Worm (Caenorhabditis elegans) whole organism, L4 larva: ENCODE measurements around the gene smrd-1.
A peak's percentile ranks its signal among the peaks of the same experiment; 100 is the strongest.

Source experiments
- F26F4.8 ChIP-seq: fragments of 200-800 bp; sonication (Bioruptor generic); conservative IDR thresholded peaks from 2 replicates; pipeline ENCODE4 v1.3.6; 2022; ENCODE audit warnings: missing genetic modification characterization, missing compliant biosample characterization
- F37D6.2 ChIP-seq: sonication (generic microtip); optimal IDR thresholded peaks from 2 replicates; lab custom pipeline; 2016; ENCODE audit warnings: mild to moderate bottlenecking, missing genetic modification characterization, missing compliant biosample characterization
- F44E2.7 ChIP-seq: fragments of 200-800 bp; sonication (Bioruptor generic); IDR thresholded peaks from 2 replicates; pipeline ENCODE4 v2.1.2; 2022; ENCODE audit warnings: missing genetic modification characterization, missing compliant biosample characterization
- ZK546.5 ChIP-seq, 2 experiments: sonication (generic microtip); optimal IDR thresholded peaks; 2 replicates each; lab custom pipeline; 2017; ENCODE audit warnings: missing biosample characterization in 2 of 2, missing genetic modification characterization in 2 of 2
- aha-1 ChIP-seq: fragments of 150-350 bp; peaks from one replicate; lab custom pipeline; 2014; ENCODE audit warnings: missing biosample characterization, missing genetic modification characterization
- ceh-32 ChIP-seq: sonication (generic microtip); optimal IDR thresholded peaks from 2 replicates; lab custom pipeline; 2016; ENCODE audit warnings: mild to moderate bottlenecking, missing genetic modification characterization, missing compliant biosample characterization; ENCODE audit not compliant: poor library complexity
- cey-2 ChIP-seq: sonication (generic microtip); optimal IDR thresholded peaks from 3 replicates; lab custom pipeline; 2017; ENCODE audit warnings: missing genetic modification characterization, mild to moderate bottlenecking, missing compliant biosample characterization, antibody characterized with exemption, borderline replicate concordance; ENCODE audit not compliant: insufficient read depth
- ctbp-1 ChIP-seq: fragments of 200-800 bp; sonication (Bioruptor generic); IDR thresholded peaks from 2 replicates; pipeline ENCODE4 v1.3.6; 2022; ENCODE audit warnings: missing genetic modification reagents, missing genetic modification characterization, missing compliant biosample characterization
- daf-16 ChIP-seq, 3 experiments: sonication (generic microtip); optimal IDR thresholded peaks; 2 replicates each; lab custom pipeline; 2016 to 2017; ENCODE audit warnings: missing genetic modification characterization in 3 of 3, missing genetic modification reagents in 3 of 3, mild to moderate bottlenecking in 2 of 3, missing compliant biosample characterization in 2 of 3, missing biosample characterization in 1 of 3, moderate library complexity in 1 of 3
- daf-19 ChIP-seq: fragments of 200-800 bp; sonication (Bioruptor generic); conservative IDR thresholded peaks from 2 replicates; pipeline ENCODE4 v1.3.6; 2022; ENCODE audit warnings: missing genetic modification characterization, missing compliant biosample characterization
- dmd-6 ChIP-seq: fragments of 200-800 bp; sonication (Bioruptor generic); IDR thresholded peaks from 2 replicates; pipeline ENCODE4 v1.3.6; 2022; ENCODE audit warnings: missing genetic modification reagents, missing genetic modification characterization, missing compliant biosample characterization
- duxl-1 ChIP-seq: sonication (generic microtip); optimal IDR thresholded peaks from 2 replicates; lab custom pipeline; 2016; ENCODE audit warnings: mild to moderate bottlenecking, missing genetic modification characterization, moderate library complexity, missing compliant biosample characterization; ENCODE audit not compliant: poor library complexity
- dve-1 ChIP-seq: sonication (generic microtip); optimal IDR thresholded peaks from 2 replicates; lab custom pipeline; 2017; ENCODE audit warnings: antibody characterized with exemption, mild to moderate bottlenecking, missing genetic modification characterization, missing compliant biosample characterization; ENCODE audit not compliant: insufficient read depth
- gei-8 ChIP-seq: fragments of 200-800 bp; sonication (Bioruptor generic); optimal IDR thresholded peaks from 2 replicates; lab custom pipeline; 2018; ENCODE audit warnings: mild to moderate bottlenecking, missing genetic modification characterization, missing compliant biosample characterization
- hif-1 ChIP-seq, 2 experiments: sonication (generic microtip); optimal IDR thresholded peaks; 2 replicates each; lab custom pipeline; 2016 to 2017; ENCODE audit warnings: missing compliant biosample characterization in 2 of 2, missing genetic modification characterization in 2 of 2, missing genetic modification reagents in 2 of 2, missing genotype in 2 of 2, mild to moderate bottlenecking in 1 of 2
- hlh-11 ChIP-seq: fragments of 200-800 bp; sonication (Bioruptor generic); optimal IDR thresholded peaks from 2 replicates; lab custom pipeline; 2018; ENCODE audit warnings: mild to moderate bottlenecking, missing genetic modification characterization, missing compliant biosample characterization
- hlh-30 ChIP-seq: sonication (generic microtip); optimal IDR thresholded peaks from 2 replicates; lab custom pipeline; 2017; ENCODE audit warnings: antibody characterized with exemption, mild to moderate bottlenecking, missing genetic modification characterization, missing compliant biosample characterization; ENCODE audit not compliant: insufficient read depth
- hmg-1.1 ChIP-seq: fragments of 200-800 bp; sonication (Bioruptor generic); IDR thresholded peaks from 2 replicates; pipeline ENCODE4 v1.3.6; 2022; ENCODE audit warnings: missing genetic modification reagents, missing genetic modification characterization, missing compliant biosample characterization
- lin-13 ChIP-seq: fragments of 150-350 bp; optimal IDR thresholded peaks from 2 replicates; lab custom pipeline; 2014; ENCODE audit warnings: missing biosample characterization, missing genetic modification reagents, missing genetic modification characterization
- lin-29 ChIP-seq: fragments of 200-800 bp; sonication (Bioruptor generic); IDR thresholded peaks from 2 replicates; pipeline ENCODE4 v1.3.6; 2022; ENCODE audit warnings: missing genetic modification reagents, missing genetic modification characterization, missing compliant biosample characterization
- lin-38 ChIP-seq: fragments of 200-800 bp; sonication (Bioruptor generic); IDR thresholded peaks from 2 replicates; pipeline ENCODE4 v1.3.6; 2022; ENCODE audit warnings: missing genetic modification reagents, missing genetic modification characterization, missing compliant biosample characterization
- lsy-2 ChIP-seq, 2 experiments: fragments of 150-350 bp in 1 of 2; sonication (generic microtip) in 1 of 2; optimal IDR thresholded peaks; 2 replicates each; lab custom pipeline; 2014 to 2017; ENCODE audit warnings: missing biosample characterization in 2 of 2, missing genetic modification characterization in 2 of 2
- mdt-29 ChIP-seq: fragments of 200-800 bp; sonication (Bioruptor generic); IDR thresholded peaks from 2 replicates; pipeline ENCODE4 v1.3.6; 2022; ENCODE audit warnings: missing genetic modification reagents, missing genetic modification characterization, missing compliant biosample characterization
- mep-1 ChIP-seq: fragments of 150-350 bp; sonication (generic microtip); optimal IDR thresholded peaks from 3 replicates; lab custom pipeline; 2014; ENCODE audit warnings: missing biosample characterization, missing genetic modification characterization
- mes-2 ChIP-seq: sonication (generic microtip); optimal IDR thresholded peaks from 2 replicates; lab custom pipeline; 2016; ENCODE audit warnings: missing genotype, mild to moderate bottlenecking, missing genetic modification characterization, missing compliant biosample characterization; ENCODE audit not compliant: poor library complexity, severe bottlenecking
- mxl-3 ChIP-seq: fragments of 200-800 bp; sonication (Bioruptor generic); optimal IDR thresholded peaks from 2 replicates; lab custom pipeline; 2018; ENCODE audit warnings: mild to moderate bottlenecking, missing genetic modification characterization, missing compliant biosample characterization
- nhr-102 ChIP-seq: sonication (generic microtip); optimal IDR thresholded peaks from 2 replicates; lab custom pipeline; 2016; ENCODE audit warnings: mild to moderate bottlenecking, missing genetic modification characterization, moderate library complexity, missing compliant biosample characterization
- nhr-11 ChIP-seq: fragments of 150-350 bp; optimal IDR thresholded peaks from 2 replicates; lab custom pipeline; 2014; ENCODE audit warnings: missing biosample characterization, missing genetic modification characterization
- nhr-111 ChIP-seq: fragments of 200-800 bp; sonication (Bioruptor generic); optimal IDR thresholded peaks from 2 replicates; lab custom pipeline; 2018; ENCODE audit warnings: mild to moderate bottlenecking, missing genetic modification characterization, missing compliant biosample characterization
- nhr-28 ChIP-seq: fragments of 150-350 bp; optimal IDR thresholded peaks from 2 replicates; lab custom pipeline; 2014; ENCODE audit warnings: missing biosample characterization, missing genetic modification characterization
- nhr-6 ChIP-seq: fragments of 150-350 bp; optimal IDR thresholded peaks from 2 replicates; lab custom pipeline; 2014; ENCODE audit warnings: missing biosample characterization, missing genetic modification characterization
- nhr-77 ChIP-seq: fragments of 150-350 bp; optimal IDR thresholded peaks from 2 replicates; lab custom pipeline; 2014; ENCODE audit warnings: missing biosample characterization, missing genetic modification characterization
- php-3 ChIP-seq: fragments of 200-800 bp; sonication (Bioruptor generic); IDR thresholded peaks from 2 replicates; pipeline ENCODE4 v1.3.6; 2022; ENCODE audit warnings: missing genetic modification reagents, missing genetic modification characterization, missing compliant biosample characterization
- set-16 ChIP-seq: fragments of 200-800 bp; sonication (Bioruptor generic); IDR thresholded peaks from 2 replicates; pipeline ENCODE4 v1.3.6; 2022; ENCODE audit warnings: missing genetic modification reagents, missing genetic modification characterization, missing compliant biosample characterization
- snpc-4 ChIP-seq: fragments of 150-350 bp; optimal IDR thresholded peaks from 2 replicates; lab custom pipeline; 2014; ENCODE audit warnings: missing biosample characterization, missing genetic modification characterization
- tra-1 ChIP-seq: fragments of 200-800 bp; sonication (Bioruptor generic); IDR thresholded peaks from 2 replicates; pipeline ENCODE4 v1.3.6; 2022; ENCODE audit warnings: missing genetic modification reagents, missing genetic modification characterization, missing compliant biosample characterization
- unc-39 ChIP-seq: sonication (generic microtip); optimal IDR thresholded peaks from 2 replicates; lab custom pipeline; 2017; ENCODE audit warnings: missing biosample characterization, missing genetic modification characterization
- unc-62 ChIP-seq, 3 experiments: fragments of 150-350 bp in 1 of 3; sonication (generic microtip); optimal IDR thresholded peaks in 2 of 3; peaks in 1 of 3; 1 replicate in 1 of 3; 2 replicates in 2 of 3; lab custom pipeline; 2014 to 2017; ENCODE audit warnings: missing biosample characterization in 3 of 3, missing genetic modification characterization in 3 of 3, missing genetic modification reagents in 3 of 3, missing genotype in 1 of 3
- zag-1 ChIP-seq: fragments of 150-350 bp; optimal IDR thresholded peaks from 2 replicates; lab custom pipeline; 2014; ENCODE audit warnings: missing biosample characterization, missing genetic modification characterization
- ztf-7 ChIP-seq: fragments of 150-350 bp; optimal IDR thresholded peaks from 2 replicates; lab custom pipeline; 2014; ENCODE audit warnings: missing biosample characterization, missing genetic modification characterization

smrd-1 gene

ce11 chrIII:10383804-10384203 is 52.0 kb downstream of the smrd-1 start:
- TF ChIP-seq ctbp-1 (GFP tag; lab: Robert Waterston, UW): no peak
- TF ChIP-seq lin-38 (GFP tag; lab: Robert Waterston, UW): no peak
- TF ChIP-seq snpc-4 (tag; lab: Kevin White, UChicago): no peak
- peak; percentile 91 for TF ChIP-seq aha-1 (tag; lab: Kevin White, UChicago)
- TF ChIP-seq tra-1 (GFP tag; lab: Robert Waterston, UW): no peak
- no peak for TF ChIP-seq ZK546.5 (tag; optimal IDR thresholded peaks at IDR 0.05; lab: Kevin White, UChicago)
- TF ChIP-seq lin-29 (GFP tag; lab: Robert Waterston, UW): no peak
- no peak for TF ChIP-seq nhr-11 (tag; lab: Kevin White, UChicago)

ce11 chrIII:10381473-10381872 is 54.3 kb downstream of the smrd-1 start, which contains the start of gene C38H2.2:
C38H2.2 (plus strand) TSS chrIII:10381773.
- peak; percentile 38 for TF ChIP-seq aha-1 (tag; lab: Kevin White, UChicago)
- no peak for TF ChIP-seq dve-1 (tag; lab: Kevin White, UChicago)
- TF ChIP-seq ctbp-1 (GFP tag; lab: Robert Waterston, UW): no peak
- TF ChIP-seq lin-29 (GFP tag; lab: Robert Waterston, UW): no peak
- no peak for TF ChIP-seq cey-2
- TF ChIP-seq lin-13: no peak
- TF ChIP-seq F44E2.7: no peak
- TF ChIP-seq, all 104 proteins: peak for 1

ce11 chrIII:10380640-10381039 is 55.1 kb downstream of the smrd-1 start:
- TF ChIP-seq gei-8 (no peak), hmg-1.1 (peak; percentile 37; the same call in 1 of the 2 replicates), mes-2 (peak; percentile 17), hlh-11 (tag; lab: Kevin White, UChicago) (no peak), F37D6.2 (tag; lab: Kevin White, UChicago) (no peak), nhr-28 (tag; lab: Kevin White, UChicago) (peak; percentile 69), lsy-2 (tag; optimal IDR thresholded peaks at IDR 0.05; lab: Kevin White, UChicago) (peak in 1 of 2 experiments; percentile 53), dve-1 (tag; lab: Kevin White, UChicago) (peak; percentile 14), hlh-30 (tag; lab: Kevin White, UChicago) (peak; percentile 8), hif-1 (tag; optimal IDR thresholded peaks at IDR 0.05; lab: Kevin White, UChicago) (peak in 1 of 2 experiments; percentile 66), nhr-6 (peak; percentile 17), mep-1 (tag; lab: Kevin White, UChicago) (peak; percentile 30), nhr-111 (GFP tag; lab: Kevin White, UChicago) (no peak), set-16 (GFP tag; lab: Robert Waterston, UW) (no peak)

ce11 chrIII:10379632-10380031 is 56.2 kb downstream of the smrd-1 start:
- TF ChIP-seq mdt-29 (GFP tag; lab: Robert Waterston, UW) (no peak), unc-62 (GFP tag; optimal IDR thresholded peaks at IDR 0.05 in 1 of 2; lab: Kevin White, UChicago) (peak in 1 of 2 experiments; percentile 15), unc-62 (tag; optimal IDR thresholded peaks at IDR 0.05; lab: Kevin White, UChicago) (no peak), mes-2 (no peak), hmg-1.1 (no peak), aha-1 (tag; lab: Kevin White, UChicago) (peak; percentile 44), daf-16 (GFP tag; optimal IDR thresholded peaks at IDR 0.05; lab: Kevin White, UChicago) (no peak), daf-16 (tag; optimal IDR thresholded peaks at IDR 0.05; lab: Kevin White, UChicago) (peak; percentile 12), dmd-6 (GFP tag; lab: Robert Waterston, UW) (no peak), mep-1 (tag; lab: Kevin White, UChicago) (no peak)

ce11 chrIII:10378899-10379298 is 56.9 kb downstream of the smrd-1 start:
- TF ChIP-seq nhr-11 (tag; lab: Kevin White, UChicago) (no peak), php-3 (GFP tag; lab: Robert Waterston, UW) (no peak), nhr-77 (tag; lab: Kevin White, UChicago) (no peak), snpc-4 (tag; lab: Kevin White, UChicago) (no peak), lin-29 (GFP tag; lab: Robert Waterston, UW) (no peak), mdt-29 (GFP tag; lab: Robert Waterston, UW) (no peak), unc-39 (tag; lab: Kevin White, UChicago) (no peak), nhr-102 (tag; lab: Kevin White, UChicago) (no peak), hlh-30 (tag; lab: Kevin White, UChicago) (no peak), F26F4.8 (GFP tag; lab: Robert Waterston, UW) (no peak), lsy-2 (tag; optimal IDR thresholded peaks at IDR 0.05; lab: Kevin White, UChicago) (no peak), dve-1 (tag; lab: Kevin White, UChicago) (peak; percentile 35), mxl-3 (no peak), duxl-1 (tag; lab: Kevin White, UChicago) (no peak), nhr-28 (tag; lab: Kevin White, UChicago) (peak; percentile 69), zag-1 (no peak), hif-1 (tag; optimal IDR thresholded peaks at IDR 0.05; lab: Kevin White, UChicago) (peak in 1 of 2 experiments; percentile 25), ztf-7 (no peak), lin-38 (GFP tag; lab: Robert Waterston, UW) (no peak), ceh-32 (no peak), daf-19 (GFP tag; lab: Robert Waterston, UW) (no peak)
